Worm (Caenorhabditis elegans): ENCODE measurements around the gene fat-7.
A peak's percentile ranks its signal among the peaks of the same experiment; 100 is the strongest.

Gene fat-7

ce11 chrV:7194818-7195217 lies 41.9 kb upstream of the fat-7 start:
- TF ChIP-seq cnd-1 (tag; optimal IDR thresholded peaks at IDR 0.05) (no peak), elt-3 (tag; optimal IDR thresholded peaks at IDR 0.05) (no peak), ceh-83 (GFP tag; optimal IDR thresholded peaks at IDR 0.05) (no peak), ceh-43 (GFP tag; optimal IDR thresholded peaks at IDR 0.05) (no peak), lin-32 (GFP tag; optimal IDR thresholded peaks at IDR 0.05) (no peak), bed-3 (GFP tag; optimal IDR thresholded peaks at IDR 0.05) (no peak), sem-2 (GFP tag; optimal IDR thresholded peaks at IDR 0.05) (no peak), mab-5 (tag; optimal IDR thresholded peaks at IDR 0.05) (no peak)

ce11 chrV:7193562-7193961 lies 40.6 kb upstream of the fat-7 start, which contains the start of gene F09G2.8:
F09G2.8 (minus strand) TSS chrV:7193662.
- TF ChIP-seq blmp-1 (tag; optimal IDR thresholded peaks at IDR 0.05): no peak
- no peak for TF ChIP-seq sptf-1 (tag; optimal IDR thresholded peaks at IDR 0.05)
- TF ChIP-seq ceh-43 (GFP tag; optimal IDR thresholded peaks at IDR 0.05): no peak
- no peak for TF ChIP-seq unc-62 (GFP tag; optimal IDR thresholded peaks at IDR 0.05)
- TF ChIP-seq nhr-12 (tag; optimal IDR thresholded peaks at IDR 0.05): no peak

ce11 chrV:7187295-7187694 lies 34.3 kb upstream of the fat-7 start:
- TF ChIP-seq tbx-8 (GFP tag; optimal IDR thresholded peaks at IDR 0.05) (no peak), ceh-83 (GFP tag; optimal IDR thresholded peaks at IDR 0.05) (no peak), lin-13 (tag; optimal IDR thresholded peaks at IDR 0.05) (no peak)

ce11 chrV:7186599-7186998 lies 33.7 kb upstream of the fat-7 start:
- TF ChIP-seq drap-1 (GFP tag; optimal IDR thresholded peaks at IDR 0.05) (no peak), ham-2 (GFP tag; optimal IDR thresholded peaks at IDR 0.05) (no peak), unc-62 (GFP tag; optimal IDR thresholded peaks at IDR 0.05) (no peak), ceh-39 (tag; optimal IDR thresholded peaks at IDR 0.05) (no peak), nhr-28 (tag; optimal IDR thresholded peaks at IDR 0.05) (no peak), nhr-12 (tag; optimal IDR thresholded peaks at IDR 0.05) (no peak), ces-1 (GFP tag; optimal IDR thresholded peaks at IDR 0.05) (no peak), snpc-4 (tag; optimal IDR thresholded peaks at IDR 0.05) (no peak), hlh-1 (tag; optimal IDR thresholded peaks at IDR 0.05) (no peak), nhr-237 (tag; optimal IDR thresholded peaks at IDR 0.05) (no peak), cnd-1 (tag; optimal IDR thresholded peaks at IDR 0.05) (no peak), lin-13 (tag; optimal IDR thresholded peaks at IDR 0.05) (no peak), M03D4.4 (tag; optimal IDR thresholded peaks at IDR 0.05) (no peak), flh-1 (GFP tag; optimal IDR thresholded peaks at IDR 0.05) (no peak), unc-39 (tag; optimal IDR thresholded peaks at IDR 0.05) (no peak), mab-5 (tag; optimal IDR thresholded peaks at IDR 0.05) (no peak), lsy-2 (tag; optimal IDR thresholded peaks at IDR 0.05) (no peak), lin-32 (GFP tag; optimal IDR thresholded peaks at IDR 0.05) (no peak)

- TF ChIP-seq bed-3 (GFP tag; optimal IDR thresholded peaks at IDR 0.05) (no peak), mep-1 (tag; optimal IDR thresholded peaks at IDR 0.05) (no peak), lin-32 (GFP tag; optimal IDR thresholded peaks at IDR 0.05) (no peak), mab-5 (tag; optimal IDR thresholded peaks at IDR 0.05) (no peak), ceh-39 (tag; optimal IDR thresholded peaks at IDR 0.05) (no peak), ztf-11 (tag; optimal IDR thresholded peaks at IDR 0.05) (no peak), lsy-2 (tag; optimal IDR thresholded peaks at IDR 0.05) (no peak), elt-3 (tag; optimal IDR thresholded peaks at IDR 0.05) (no peak), unc-39 (tag; optimal IDR thresholded peaks at IDR 0.05) (no peak), unc-62 (GFP tag; optimal IDR thresholded peaks at IDR 0.05) (no peak), ceh-43 (GFP tag; optimal IDR thresholded peaks at IDR 0.05) (no peak), drap-1 (GFP tag; optimal IDR thresholded peaks at IDR 0.05) (no peak), flh-1 (GFP tag; optimal IDR thresholded peaks at IDR 0.05) (no peak), ceh-83 (GFP tag; optimal IDR thresholded peaks at IDR 0.05) (no peak)
Observed at ce11 chrV:7184549-7184948, 31.6 kb upstream of the fat-7 start, which contains the start of gene pitr-5. pitr-5 (plus strand) TSS chrV:7184849.

ce11 chrV:7178843-7179242 lies 25.9 kb upstream of the fat-7 start, which contains the start of gene cpsf-2:
cpsf-2 (plus strand) TSS chrV:7179172.
- TF ChIP-seq nhr-237 (tag; optimal IDR thresholded peaks at IDR 0.05) (peak; percentile 9), lin-13 (tag; optimal IDR thresholded peaks at IDR 0.05) (no peak), mep-1 (tag; optimal IDR thresholded peaks at IDR 0.05) (no peak)

ce11 chrV:7175201-7175600 lies 22.3 kb upstream of the fat-7 start, which contains the start of gene lgc-39:
lgc-39 (plus strand) TSS chrV:7175501.
- no peak for TF ChIP-seq unc-39 (tag; optimal IDR thresholded peaks at IDR 0.05)
- TF ChIP-seq ceh-83 (GFP tag; optimal IDR thresholded peaks at IDR 0.05): no peak
- TF ChIP-seq drap-1 (GFP tag; optimal IDR thresholded peaks at IDR 0.05): no peak
- TF ChIP-seq blmp-1 (tag; optimal IDR thresholded peaks at IDR 0.05): no peak
- TF ChIP-seq tbx-8 (GFP tag; optimal IDR thresholded peaks at IDR 0.05): no peak
- no peak for TF ChIP-seq lsy-2 (tag; optimal IDR thresholded peaks at IDR 0.05)
- no peak for TF ChIP-seq unc-120 (tag; optimal IDR thresholded peaks at IDR 0.05; ENCODE audit: poor library complexity, severe bottlenecking)
- TF ChIP-seq lin-32 (GFP tag; optimal IDR thresholded peaks at IDR 0.05): no peak
- no peak for TF ChIP-seq lin-13 (tag; optimal IDR thresholded peaks at IDR 0.05)
- TF ChIP-seq snpc-4 (tag; optimal IDR thresholded peaks at IDR 0.05): no peak
- TF ChIP-seq elt-3 (tag; optimal IDR thresholded peaks at IDR 0.05): no peak
- no peak for TF ChIP-seq cnd-1 (tag; optimal IDR thresholded peaks at IDR 0.05)
- no peak for TF ChIP-seq nhr-237 (tag; optimal IDR thresholded peaks at IDR 0.05)
- TF ChIP-seq elt-1 (tag; optimal IDR thresholded peaks at IDR 0.05; ENCODE audit: borderline replicate concordance, insufficient read depth): no peak

Data from whole organism, mixed stage, embryonic.